Fruit fly (Drosophila melanogaster) whole organism, embryonic: ENCODE measurements around the gene CG43095.

Experiments
- CG10267 ChIP-seq: fragments of 200-800 bp; sonication (Bioruptor generic); optimal IDR thresholded peaks from 2 replicates; lab custom pipeline; 2018; ENCODE audit warnings: missing biosample characterization, mild to moderate bottlenecking, missing genetic modification characterization, moderate library complexity
- CG11085 ChIP-seq: fragments of 200-800 bp; sonication (Bioruptor generic); IDR thresholded peaks from 2 replicates; pipeline ENCODE4 v1.3.6; 2022; ENCODE audit warnings: missing biosample characterization, missing genetic modification characterization
- CG11247 ChIP-seq: fragments of 200-800 bp; sonication (Bioruptor generic); IDR thresholded peaks from 2 replicates; pipeline ENCODE4 v1.3.6; 2022; ENCODE audit warnings: missing biosample characterization, missing genetic modification characterization
- CG11504 ChIP-seq: fragments of 200-800 bp; sonication (Bioruptor generic); optimal IDR thresholded peaks from 3 replicates; lab custom pipeline; 2019; ENCODE audit warnings: missing biosample characterization, mild to moderate bottlenecking, missing genetic modification characterization, moderate library complexity
- CG12769 ChIP-seq: fragments of 200-800 bp; sonication (Bioruptor generic); optimal IDR thresholded peaks from 2 replicates; lab custom pipeline; 2019; ENCODE audit warnings: missing biosample characterization, mild to moderate bottlenecking, missing genetic modification characterization, moderate library complexity
- CG15269 ChIP-seq: fragments of 200-800 bp; sonication (Bioruptor generic); optimal IDR thresholded peaks from 2 replicates; lab custom pipeline; 2018; ENCODE audit warnings: missing biosample characterization, mild to moderate bottlenecking, missing genetic modification characterization, moderate library complexity
- CG1529 ChIP-seq: fragments of 200-800 bp; sonication (Bioruptor generic); optimal IDR thresholded peaks from 3 replicates; lab custom pipeline; 2018; ENCODE audit warnings: missing biosample characterization, missing genetic modification characterization
- CG15696 ChIP-seq: fragments of 200-800 bp; sonication (Bioruptor generic); optimal IDR thresholded peaks from 2 replicates; lab custom pipeline; 2019; ENCODE audit warnings: missing biosample characterization, mild to moderate bottlenecking, missing genetic modification characterization, moderate library complexity
- CG1647 ChIP-seq: fragments of 200-800 bp; sonication (Bioruptor generic); optimal IDR thresholded peaks from 3 replicates; lab custom pipeline; 2016; ENCODE audit warnings: missing biosample characterization, missing genetic modification characterization
- CG18262 ChIP-seq: fragments of 200-800 bp; optimal IDR thresholded peaks from 3 replicates; lab custom pipeline; 2019; ENCODE audit warnings: missing biosample characterization, mild to moderate bottlenecking, missing genetic modification characterization, moderate library complexity
- CG1832 ChIP-seq: fragments of 200-800 bp; sonication (Bioruptor generic); optimal IDR thresholded peaks from 2 replicates; lab custom pipeline; 2017; ENCODE audit warnings: missing biosample characterization, mild to moderate bottlenecking, missing genetic modification characterization, inconsistent platforms
- CG2199 ChIP-seq: fragments of 200-800 bp; sonication (Bioruptor generic); IDR thresholded peaks from 3 replicates; pipeline ENCODE4 v1.3.6; 2022; ENCODE audit warnings: missing biosample characterization, missing genetic modification characterization
- CG2678 ChIP-seq: fragments of 200-800 bp; sonication (Bioruptor generic); optimal IDR thresholded peaks from 3 replicates; lab custom pipeline; 2019; ENCODE audit warnings: missing biosample characterization, mild to moderate bottlenecking, missing genetic modification characterization, moderate library complexity
- CG31388 ChIP-seq: fragments of 200-800 bp; sonication (Bioruptor generic); optimal IDR thresholded peaks from 2 replicates; lab custom pipeline; 2016; ENCODE audit warnings: missing biosample characterization, missing genetic modification characterization
- CG5953 ChIP-seq: fragments of 200-800 bp; sonication (Bioruptor generic); IDR thresholded peaks from 2 replicates; pipeline ENCODE4 v1.3.6; 2022; ENCODE audit warnings: missing biosample characterization, missing genetic modification characterization
- CG6254 ChIP-seq: fragments of 200-800 bp; sonication (Bioruptor generic); optimal IDR thresholded peaks from 3 replicates; lab custom pipeline; 2017; ENCODE audit warnings: mild to moderate bottlenecking, missing biosample characterization, missing genetic modification reagents, missing genetic modification characterization
- CG6854 ChIP-seq: fragments of 200-800 bp; sonication (Bioruptor generic); optimal IDR thresholded peaks from 3 replicates; lab custom pipeline; 2017; ENCODE audit warnings: missing biosample characterization, mild to moderate bottlenecking, missing genetic modification characterization
- CG7963 ChIP-seq: fragments of 200-800 bp; sonication (Bioruptor generic); IDR thresholded peaks from 3 replicates; pipeline ENCODE4 v1.3.6; 2022; ENCODE audit warnings: missing biosample characterization, missing genetic modification characterization; ENCODE audit not compliant: partially characterized antibody
- D19A ChIP-seq: fragments of 200-800 bp; optimal IDR thresholded peaks from 3 replicates; lab custom pipeline; 2019; ENCODE audit warnings: missing biosample characterization, mild to moderate bottlenecking, missing genetic modification characterization, moderate library complexity
- D19B ChIP-seq: fragments of 200-800 bp; sonication (Bioruptor generic); optimal IDR thresholded peaks from 2 replicates; lab custom pipeline; 2017; ENCODE audit warnings: missing biosample characterization, mild to moderate bottlenecking, missing genetic modification characterization
- Drgx ChIP-seq: fragments of 200-800 bp; sonication (Bioruptor generic); IDR thresholded peaks from 2 replicates; pipeline ENCODE4 v1.3.6; 2022; ENCODE audit warnings: missing biosample characterization, missing genetic modification characterization
- Eip74EF ChIP-seq, 2 experiments: fragments of 200-800 bp in 1 of 2; fragments of >200 bp in 1 of 2; sonication (Bioruptor generic) in 1 of 2; optimal IDR thresholded peaks; 2 replicates each; lab custom pipeline; 2017 to 2019; ENCODE audit warnings: missing biosample characterization in 2 of 2, missing genetic modification characterization in 2 of 2, mild to moderate bottlenecking in 1 of 2, moderate library complexity in 1 of 2
- NC2α ChIP-seq: fragments of 200-800 bp; sonication (Bioruptor generic); optimal IDR thresholded peaks from 2 replicates; lab custom pipeline; 2016; ENCODE audit warnings: missing biosample characterization, missing genetic modification characterization
- Oli ChIP-seq: fragments of 200-800 bp; sonication (Bioruptor generic); optimal IDR thresholded peaks from 2 replicates; lab custom pipeline; 2018; ENCODE audit warnings: missing biosample characterization, mild to moderate bottlenecking, missing genetic modification characterization, moderate library complexity
- Xrp1 ChIP-seq: fragments of 200-800 bp; sonication (Bioruptor generic); IDR thresholded peaks from 2 replicates; pipeline ENCODE4 v1.3.6; 2022; ENCODE audit warnings: missing biosample characterization, missing genetic modification characterization
- aop ChIP-seq: fragments of 200-800 bp; sonication (Bioruptor generic); IDR thresholded peaks from 2 replicates; pipeline ENCODE4 v1.3.6; 2022; ENCODE audit warnings: missing biosample characterization, missing genetic modification characterization
- ara ChIP-seq: fragments of 200-800 bp; sonication (Bioruptor generic); IDR thresholded peaks from 2 replicates; pipeline ENCODE4 v1.3.6; 2022; ENCODE audit warnings: missing biosample characterization, missing genetic modification characterization
- ato ChIP-seq: fragments of 200-800 bp; sonication (Bioruptor generic); IDR thresholded peaks from 2 replicates; pipeline ENCODE4 v1.3.6; 2022; ENCODE audit warnings: missing biosample characterization, missing genetic modification characterization; ENCODE audit not compliant: partially characterized antibody
- az2 ChIP-seq: fragments of 200-800 bp; sonication (Bioruptor generic); optimal IDR thresholded peaks from 3 replicates; lab custom pipeline; 2016; ENCODE audit warnings: missing biosample characterization, missing genetic modification characterization
- bigmax ChIP-seq: fragments of 200-800 bp; sonication (Bioruptor generic); optimal IDR thresholded peaks from 2 replicates; lab custom pipeline; 2018; ENCODE audit warnings: missing biosample characterization, mild to moderate bottlenecking, missing genetic modification characterization
- caup ChIP-seq: fragments of 200-800 bp; sonication (Bioruptor generic); optimal IDR thresholded peaks from 3 replicates; lab custom pipeline; 2017; ENCODE audit warnings: missing biosample characterization, mild to moderate bottlenecking, missing genetic modification characterization, moderate library complexity; ENCODE audit not compliant: severe bottlenecking
- chinmo ChIP-seq: fragments of 200-800 bp; sonication (Bioruptor generic); IDR thresholded peaks from 4 replicates; pipeline ENCODE4 v1.3.6; 2022; ENCODE audit warnings: missing biosample characterization, missing genetic modification characterization; ENCODE audit not compliant: partially characterized antibody
- chm ChIP-seq: fragments of 200-800 bp; sonication (Bioruptor generic); IDR thresholded peaks from 2 replicates; pipeline ENCODE4 v1.3.6; 2022; ENCODE audit warnings: missing biosample characterization, missing genetic modification characterization
- chn ChIP-seq: fragments of 200-800 bp; sonication (Bioruptor generic); optimal IDR thresholded peaks from 2 replicates; lab custom pipeline; 2016; ENCODE audit warnings: missing biosample characterization, missing genetic modification characterization
- cwo ChIP-seq: fragments of 200-800 bp; sonication (Bioruptor generic); optimal IDR thresholded peaks from 3 replicates; lab custom pipeline; 2017; ENCODE audit warnings: missing biosample characterization, missing genetic modification characterization, mild to moderate bottlenecking, moderate library complexity, missing genetic modification reagents
- ems ChIP-seq: fragments of 200-800 bp; sonication (Bioruptor generic); optimal IDR thresholded peaks from 3 replicates; lab custom pipeline; 2016; ENCODE audit warnings: missing biosample characterization, missing genetic modification characterization
- ind ChIP-seq: fragments of 200-800 bp; sonication (Bioruptor generic); optimal IDR thresholded peaks from 3 replicates; lab custom pipeline; 2016; ENCODE audit warnings: missing biosample characterization, missing genetic modification characterization
- lilli ChIP-seq: fragments of 200-800 bp; sonication (Bioruptor generic); optimal IDR thresholded peaks from 3 replicates; lab custom pipeline; 2016; ENCODE audit warnings: missing biosample characterization, missing genetic modification characterization
- mld ChIP-seq: fragments of 200-800 bp; sonication (Bioruptor generic); IDR thresholded peaks from 3 replicates; pipeline ENCODE4 v1.3.6; 2022; ENCODE audit warnings: missing biosample characterization, missing genetic modification characterization; ENCODE audit not compliant: partially characterized antibody
- nerfin-2 ChIP-seq: fragments of 200-800 bp; sonication (Bioruptor generic); IDR thresholded peaks from 2 replicates; pipeline ENCODE4 v1.3.6; 2022; ENCODE audit warnings: missing biosample characterization, missing genetic modification characterization; ENCODE audit not compliant: partially characterized antibody
- oc ChIP-seq: fragments of 200-800 bp; sonication (Bioruptor generic); optimal IDR thresholded peaks from 2 replicates; lab custom pipeline; 2018; ENCODE audit warnings: missing biosample characterization, mild to moderate bottlenecking, missing genetic modification characterization, moderate library complexity
- odd ChIP-seq: fragments of 200-800 bp; sonication (Bioruptor generic); optimal IDR thresholded peaks from 2 replicates; lab custom pipeline; 2017; ENCODE audit warnings: missing biosample characterization, mild to moderate bottlenecking, missing genetic modification characterization
- phol ChIP-seq: fragments of 200-800 bp; sonication (Bioruptor generic); optimal IDR thresholded peaks from 3 replicates; lab custom pipeline; 2018; ENCODE audit warnings: missing biosample characterization, mild to moderate bottlenecking, missing genetic modification characterization, moderate library complexity
- row ChIP-seq: fragments of 200-800 bp; sonication (Bioruptor generic); IDR thresholded peaks from 3 replicates; pipeline ENCODE4 v1.3.6; 2022; ENCODE audit warnings: missing biosample characterization, missing genetic modification characterization
- salm ChIP-seq: fragments of 200-800 bp; sonication (Bioruptor generic); optimal IDR thresholded peaks from 2 replicates; lab custom pipeline; 2018; ENCODE audit warnings: missing biosample characterization, mild to moderate bottlenecking, missing genetic modification characterization
- sd ChIP-seq: fragments of 200-800 bp; sonication (Bioruptor generic); optimal IDR thresholded peaks from 3 replicates; lab custom pipeline; 2018; ENCODE audit warnings: missing biosample characterization, mild to moderate bottlenecking, missing genetic modification characterization, moderate library complexity
- sens ChIP-seq: fragments of 200-800 bp; sonication (Bioruptor generic); peaks from one replicate; lab custom pipeline; 2016; ENCODE audit warnings: missing biosample characterization, missing genetic modification characterization
- so ChIP-seq: fragments of 200-800 bp; sonication (Bioruptor generic); IDR thresholded peaks from 3 replicates; pipeline ENCODE4 v1.3.6; 2022; ENCODE audit warnings: missing biosample characterization, missing genetic modification characterization
- vvl ChIP-seq: fragments of 200-800 bp; sonication (Bioruptor generic); IDR thresholded peaks from 2 replicates; pipeline ENCODE4 v1.3.6; 2022; ENCODE audit warnings: missing biosample characterization, missing genetic modification characterization

Gene CG43095

dm6 chr3R:22780135-22780534, 8.6 kb upstream of the CG43095 start (continued):
- peak; percentile 73 for TF ChIP-seq CG6254 (GFP tag; lab: Kevin White, UChicago)
- peak; percentile 5 for TF ChIP-seq D19B
- TF ChIP-seq CG2199 = 0 out of 3 replicates have a peak, but pooled peaks have one; percentile 26
- no peak for TF ChIP-seq CG31388
- TF ChIP-seq row (GFP tag; lab: Robert Waterston, UW) = 0 out of 3 replicates have a peak, but pooled peaks have one; percentile 13
- peak; percentile 55 for TF ChIP-seq sens (GFP tag; lab: Kevin White, UChicago)
- TF ChIP-seq Drgx = 0 out of 2 replicates have a peak, but pooled peaks have one; percentile 33
- peak; percentile 24 for TF ChIP-seq caup
- peak; percentile 18 for TF ChIP-seq salm

dm6 chr3R:22776457-22776856, 4.9 kb upstream of the CG43095 start:
- TF ChIP-seq nerfin-2 (0 out of 2 replicates have a peak, but pooled peaks have one; percentile 35), cwo (peak; percentile 82), CG11504 (no peak), sd (tag; lab: Kevin White, UChicago) (peak; percentile 72), CG1647 (GFP tag; lab: Kevin White, UChicago) (no peak), mld (GFP tag; lab: Robert Waterston, UW) (0 out of 3 replicates have a peak, but pooled peaks have one; percentile 25), CG2678 (tag; lab: Kevin White, UChicago) (no peak), az2 (no peak), chn (GFP tag; lab: Kevin White, UChicago) (no peak), CG10267 (tag; lab: Kevin White, UChicago) (no peak), CG15696 (tag; lab: Kevin White, UChicago) (no peak), Xrp1 (no peak), CG11085 (no peak), oc (tag; lab: Kevin White, UChicago) (peak; percentile 47), odd (GFP tag; lab: Kevin White, UChicago) (no peak), Oli (tag; lab: Kevin White, UChicago) (no peak), CG5953 (GFP tag; lab: Robert Waterston, UW) (no peak), CG1529 (GFP tag; lab: Kevin White, UChicago) (no peak), CG1832 (GFP tag; lab: Kevin White, UChicago) (no peak), vvl (GFP tag; lab: Robert Waterston, UW) (peak; percentile 63; the same call in 1 of the 2 replicates), CG6854 (no peak), row (GFP tag; lab: Robert Waterston, UW) (no peak), ara (no peak), NC2α (GFP tag; lab: Kevin White, UChicago) (no peak), phol (tag; lab: Kevin White, UChicago) (no peak), aop (GFP tag; lab: Robert Waterston, UW) (no peak), CG7963 (GFP tag; lab: Robert Waterston, UW) (no peak), ind (no peak), D19A (no peak), CG12769 (peak; percentile 70), ato (GFP tag; lab: Robert Waterston, UW) (no peak), CG15269 (peak; percentile 55), so (GFP tag; lab: Robert Waterston, UW) (no peak), Eip74EF (GFP tag; optimal IDR thresholded peaks at IDR 0.05; lab: Kevin White, UChicago) (no peak), CG18262 (tag; lab: Kevin White, UChicago) (no peak), chinmo (GFP tag; lab: Robert Waterston, UW) (peak; percentile 88), ems (GFP tag; lab: Kevin White, UChicago) (no peak), chm (GFP tag; lab: Robert Waterston, UW) (no peak), CG11247 (GFP tag; lab: Robert Waterston, UW) (no peak), bigmax (no peak), lilli (GFP tag; lab: Kevin White, UChicago) (no peak)
